Fruit fly (Drosophila melanogaster) whole organism, embryonic: ENCODE data around the gene hbt.
A peak's percentile ranks its signal among the peaks of the same experiment; 100 is the strongest.

Source experiments
- CG10462 ChIP-seq: fragments of 200-800 bp; sonication (Bioruptor generic); optimal IDR thresholded peaks from 2 replicates; lab custom pipeline; 2016; ENCODE audit warnings: missing biosample characterization, missing genetic modification characterization
- CG10565 ChIP-seq: fragments of 200-800 bp; sonication (Bioruptor generic); optimal IDR thresholded peaks from 3 replicates; lab custom pipeline; 2016; ENCODE audit warnings: missing biosample characterization, mild to moderate bottlenecking, missing genetic modification characterization
- CG13296 ChIP-seq: fragments of 200-800 bp; sonication (Bioruptor generic); optimal IDR thresholded peaks from 3 replicates; lab custom pipeline; 2018; ENCODE audit warnings: missing biosample characterization, mild to moderate bottlenecking, missing genetic modification characterization
- CG15269 ChIP-seq: fragments of 200-800 bp; sonication (Bioruptor generic); optimal IDR thresholded peaks from 2 replicates; lab custom pipeline; 2018; ENCODE audit warnings: missing biosample characterization, mild to moderate bottlenecking, missing genetic modification characterization, moderate library complexity
- CG16815 ChIP-seq: fragments of 200-800 bp; sonication (Bioruptor generic); optimal IDR thresholded peaks from 3 replicates; lab custom pipeline; 2017; ENCODE audit warnings: missing biosample characterization, mild to moderate bottlenecking, missing genetic modification characterization
- CG17361 ChIP-seq: fragments of 200-800 bp; sonication (Bioruptor generic); IDR thresholded peaks from 3 replicates; pipeline ENCODE4 v1.3.6; 2022; ENCODE audit warnings: missing biosample characterization, missing genetic modification characterization
- CG18764 ChIP-seq: fragments of 200-800 bp; sonication (Bioruptor generic); optimal IDR thresholded peaks from 3 replicates; lab custom pipeline; 2016; ENCODE audit warnings: missing biosample characterization, missing genetic modification characterization
- CG2875 ChIP-seq: fragments of 200-800 bp; sonication (Bioruptor generic); optimal IDR thresholded peaks from 2 replicates; lab custom pipeline; 2017; ENCODE audit warnings: missing biosample characterization, mild to moderate bottlenecking, missing genetic modification characterization, missing genetic modification reagents
- CG30403 ChIP-seq: fragments of 200-800 bp; sonication (Bioruptor generic); optimal IDR thresholded peaks from 3 replicates; lab custom pipeline; 2016; ENCODE audit warnings: missing biosample characterization, missing genetic modification characterization
- CG32767 ChIP-seq: fragments of 200-800 bp; sonication (Bioruptor generic); IDR thresholded peaks from 2 replicates; pipeline ENCODE4 v1.3.6; 2022; ENCODE audit warnings: missing biosample characterization, missing genetic modification characterization
- CG32772 ChIP-seq: fragments of 200-800 bp; sonication (Bioruptor generic); IDR thresholded peaks from 2 replicates; pipeline ENCODE4 v1.3.6; 2022; ENCODE audit warnings: missing biosample characterization, missing genetic modification characterization
- CG3838 ChIP-seq: fragments of 200-800 bp; sonication (Bioruptor generic); optimal IDR thresholded peaks from 3 replicates; lab custom pipeline; 2016; ENCODE audit warnings: missing biosample characterization, missing genetic modification characterization
- CG4424 ChIP-seq: fragments of 200-800 bp; sonication (Bioruptor generic); optimal IDR thresholded peaks from 3 replicates; lab custom pipeline; 2016; ENCODE audit warnings: missing biosample characterization, missing genetic modification characterization
- CG5953 ChIP-seq: fragments of 200-800 bp; sonication (Bioruptor generic); IDR thresholded peaks from 2 replicates; pipeline ENCODE4 v1.3.6; 2022; ENCODE audit warnings: missing biosample characterization, missing genetic modification characterization
- CG7271 ChIP-seq: fragments of 200-800 bp; sonication (Bioruptor generic); optimal IDR thresholded peaks from 2 replicates; lab custom pipeline; 2018; ENCODE audit warnings: missing biosample characterization, mild to moderate bottlenecking, missing genetic modification characterization, moderate library complexity
- CG7372 ChIP-seq: fragments of 200-800 bp; sonication (Bioruptor generic); IDR thresholded peaks from 2 replicates; pipeline ENCODE4 v1.3.6; 2022; ENCODE audit warnings: missing biosample characterization, missing genetic modification characterization
- CG8089 ChIP-seq: fragments of 200-800 bp; sonication (Bioruptor generic); optimal IDR thresholded peaks from 3 replicates; lab custom pipeline; 2016; ENCODE audit warnings: missing biosample characterization, missing genetic modification characterization
- CG8478 ChIP-seq: fragments of >200 bp; optimal IDR thresholded peaks from 2 replicates; lab custom pipeline; 2018
- D19A ChIP-seq: fragments of 200-800 bp; optimal IDR thresholded peaks from 3 replicates; lab custom pipeline; 2019; ENCODE audit warnings: missing biosample characterization, mild to moderate bottlenecking, missing genetic modification characterization, moderate library complexity
- Dfd ChIP-seq, 2 experiments: fragments of >200 bp; optimal IDR thresholded peaks; 2 replicates each; lab custom pipeline; 2017; ENCODE audit warnings: missing biosample characterization in 2 of 2, missing genetic modification characterization in 2 of 2
- Dref ChIP-seq: fragments of 200-800 bp; sonication (Bioruptor generic); IDR thresholded peaks from 2 replicates; pipeline ENCODE4 v1.3.6; 2022; ENCODE audit warnings: missing biosample characterization, missing genetic modification characterization
- HmgZ ChIP-seq: fragments of 200-800 bp; sonication (Bioruptor generic); optimal IDR thresholded peaks from 2 replicates; lab custom pipeline; 2018; ENCODE audit warnings: missing biosample characterization, mild to moderate bottlenecking, missing genetic modification characterization
- MESR4 ChIP-seq: fragments of 200-800 bp; sonication (Bioruptor generic); optimal IDR thresholded peaks from 2 replicates; lab custom pipeline; 2018; ENCODE audit warnings: missing biosample characterization, mild to moderate bottlenecking, missing genetic modification characterization, moderate library complexity
- Mes4 ChIP-seq: fragments of 200-800 bp; sonication (Bioruptor generic); optimal IDR thresholded peaks from 2 replicates; lab custom pipeline; 2016; ENCODE audit warnings: missing biosample characterization, missing genetic modification characterization
- NC2α ChIP-seq: fragments of 200-800 bp; sonication (Bioruptor generic); optimal IDR thresholded peaks from 2 replicates; lab custom pipeline; 2016; ENCODE audit warnings: missing biosample characterization, missing genetic modification characterization
- Nf-YA ChIP-seq: fragments of 200-800 bp; sonication (Bioruptor generic); IDR thresholded peaks from 2 replicates; pipeline ENCODE4 v1.3.6; 2022; ENCODE audit warnings: missing biosample characterization, missing genetic modification characterization
- Sry-β ChIP-seq: fragments of 200-800 bp; sonication (Bioruptor generic); optimal IDR thresholded peaks from 2 replicates; lab custom pipeline; 2018; ENCODE audit warnings: missing biosample characterization, mild to moderate bottlenecking, missing genetic modification characterization, moderate library complexity
- Sry-δ ChIP-seq: fragments of 200-800 bp; sonication (Bioruptor generic); optimal IDR thresholded peaks from 2 replicates; lab custom pipeline; 2016; ENCODE audit warnings: missing biosample characterization, missing genetic modification characterization
- TFAM ChIP-seq: fragments of 200-800 bp; sonication (Bioruptor generic); optimal IDR thresholded peaks from 2 replicates; lab custom pipeline; 2017; ENCODE audit warnings: missing biosample characterization, missing genetic modification characterization, inconsistent platforms
- bab2 ChIP-seq: fragments of 200-800 bp; sonication (Bioruptor generic); optimal IDR thresholded peaks from 2 replicates; lab custom pipeline; 2016; ENCODE audit warnings: missing biosample characterization, missing genetic modification characterization
- bcd ChIP-seq: fragments of 200-800 bp; sonication (Bioruptor generic); optimal IDR thresholded peaks from 2 replicates; lab custom pipeline; 2017; ENCODE audit warnings: missing biosample characterization, mild to moderate bottlenecking, missing genetic modification characterization
- crp ChIP-seq, 2 experiments: fragments of 200-800 bp; sonication (Bioruptor generic); optimal IDR thresholded peaks; 2 replicates in 1 of 2; 3 replicates in 1 of 2; lab custom pipeline; 2017; ENCODE audit warnings: missing biosample characterization in 2 of 2, missing genetic modification characterization in 2 of 2, mild to moderate bottlenecking in 1 of 2, moderate library complexity in 1 of 2
- disco-r ChIP-seq: fragments of 200-800 bp; sonication (Bioruptor generic); optimal IDR thresholded peaks from 2 replicates; lab custom pipeline; 2016; ENCODE audit warnings: missing biosample characterization, missing genetic modification characterization
- dmrt11E ChIP-seq: fragments of 200-800 bp; sonication (Bioruptor generic); optimal IDR thresholded peaks from 3 replicates; lab custom pipeline; 2018; ENCODE audit warnings: missing biosample characterization, mild to moderate bottlenecking, missing genetic modification characterization, moderate library complexity
- emc ChIP-seq: fragments of 200-800 bp; sonication (Bioruptor generic); optimal IDR thresholded peaks from 2 replicates; lab custom pipeline; 2016; ENCODE audit warnings: missing biosample characterization, missing genetic modification characterization
- gcm ChIP-seq: fragments of 200-800 bp; sonication (Bioruptor generic); optimal IDR thresholded peaks from 2 replicates; lab custom pipeline; 2019; ENCODE audit warnings: missing biosample characterization, mild to moderate bottlenecking, missing genetic modification characterization, moderate library complexity
- kni ChIP-seq: fragments of 200-800 bp; sonication (Bioruptor generic); optimal IDR thresholded peaks from 3 replicates; lab custom pipeline; 2017; ENCODE audit warnings: mild to moderate bottlenecking, missing biosample characterization, missing genetic modification reagents, missing genetic modification characterization
- knrl ChIP-seq: fragments of 200-800 bp; sonication (Bioruptor generic); IDR thresholded peaks from 3 replicates; pipeline ENCODE4 v1.3.6; 2022; ENCODE audit warnings: missing biosample characterization, missing genetic modification characterization; ENCODE audit not compliant: partially characterized antibody
- lmd ChIP-seq: fragments of 200-800 bp; sonication (Bioruptor generic); IDR thresholded peaks from 2 replicates; pipeline ENCODE4 v1.3.6; 2022; ENCODE audit warnings: missing biosample characterization, missing genetic modification characterization
- mam ChIP-seq: fragments of 200-800 bp; sonication (Bioruptor generic); optimal IDR thresholded peaks from 3 replicates; lab custom pipeline; 2016; ENCODE audit warnings: missing biosample characterization, missing genetic modification characterization
- pita ChIP-seq: fragments of 200-800 bp; sonication (Bioruptor generic); optimal IDR thresholded peaks from 2 replicates; lab custom pipeline; 2017; ENCODE audit warnings: missing biosample characterization, mild to moderate bottlenecking, missing genetic modification characterization
- run ChIP-seq: fragments of 200-800 bp; sonication (Bioruptor generic); optimal IDR thresholded peaks from 3 replicates; lab custom pipeline; 2018; ENCODE audit warnings: missing biosample characterization, mild to moderate bottlenecking, missing genetic modification characterization
- scrt ChIP-seq: fragments of 200-800 bp; sonication (Bioruptor generic); optimal IDR thresholded peaks from 2 replicates; lab custom pipeline; 2018; ENCODE audit warnings: missing biosample characterization, mild to moderate bottlenecking, missing genetic modification characterization, moderate library complexity
- shn ChIP-seq: fragments of 200-800 bp; sonication (Bioruptor generic); optimal IDR thresholded peaks from 3 replicates; lab custom pipeline; 2016; ENCODE audit warnings: missing biosample characterization, missing genetic modification characterization
- sug ChIP-seq: fragments of 200-800 bp; optimal IDR thresholded peaks from 2 replicates; lab custom pipeline; 2019; ENCODE audit warnings: missing biosample characterization, mild to moderate bottlenecking, missing genetic modification characterization, moderate library complexity
- tap ChIP-seq: fragments of 200-800 bp; optimal IDR thresholded peaks from 3 replicates; lab custom pipeline; 2019; ENCODE audit warnings: missing biosample characterization, mild to moderate bottlenecking, missing genetic modification characterization, moderate library complexity
- twi ChIP-seq: fragments of 200-800 bp; optimal IDR thresholded peaks from 2 replicates; lab custom pipeline; 2019; ENCODE audit warnings: missing biosample characterization, mild to moderate bottlenecking, missing genetic modification characterization, moderate library complexity
- yki ChIP-seq: fragments of >200 bp; optimal IDR thresholded peaks from 3 replicates; lab custom pipeline; 2018
- z ChIP-seq: fragments of 200-800 bp; sonication (Bioruptor generic); IDR thresholded peaks from 3 replicates; pipeline ENCODE4 v1.3.6; 2022; ENCODE audit warnings: missing biosample characterization, missing genetic modification characterization
- zfh1 ChIP-seq: fragments of 200-800 bp; sonication (Bioruptor generic); IDR thresholded peaks from 3 replicates; pipeline ENCODE4 v1.3.6; 2022; ENCODE audit warnings: missing biosample characterization, missing genetic modification characterization

The hbt gene

DNA sequence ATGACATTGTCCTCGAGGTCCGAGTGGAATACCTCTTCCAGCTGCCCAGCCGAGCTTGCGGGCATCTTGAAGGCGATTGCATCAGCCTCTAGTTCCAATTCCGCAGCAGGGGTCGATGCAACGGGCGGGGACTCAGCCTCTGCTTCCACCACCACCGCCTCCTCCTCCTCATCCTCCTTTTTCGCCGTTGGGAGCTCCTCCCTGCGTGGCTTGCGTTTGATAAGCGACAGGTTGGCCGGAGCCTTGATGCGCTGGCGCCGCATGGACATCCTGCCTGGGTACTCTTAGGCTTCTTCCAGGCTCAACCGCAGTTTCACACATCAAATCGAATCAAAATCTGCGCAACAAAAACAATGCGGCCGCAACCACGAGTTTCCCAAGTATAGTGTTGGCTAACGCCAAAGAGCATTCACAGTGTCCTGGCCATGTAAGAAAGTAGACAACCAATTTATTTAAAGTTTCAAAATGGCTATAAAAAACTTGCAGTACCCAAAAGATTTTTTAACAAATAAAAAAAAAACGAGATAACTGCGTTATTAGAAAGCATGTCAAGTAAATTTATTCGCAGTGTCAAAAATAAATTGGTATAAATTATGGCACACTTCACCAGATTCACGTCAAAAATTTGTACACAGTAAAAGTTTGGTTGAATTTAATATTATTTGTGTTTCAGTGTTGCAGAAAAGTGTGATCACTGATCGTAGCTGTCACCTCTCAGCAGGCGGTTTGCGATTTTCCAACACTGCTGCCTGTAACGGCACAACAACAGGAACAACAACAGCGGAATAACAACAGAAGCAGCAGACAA lies 42.7 kb upstream of the hbt start, which contains the start of the genes Bdp1 and CG6565 (continued):
- TF ChIP-seq CG17361 (peak; percentile 99), CG30403 (GFP tag; lab: Kevin White, UChicago) (peak; percentile 99), pita (GFP tag; lab: Kevin White, UChicago) (no peak), CG7271 (peak; percentile 75), Dref (GFP tag; lab: Robert Waterston, UW) (peak; percentile 26; the same call in 1 of the 2 replicates), MESR4 (GFP tag; lab: Kevin White, UChicago) (peak; percentile 79), Sry-δ (GFP tag; lab: Kevin White, UChicago) (peak; percentile 85), bcd (peak; percentile 98), sug (peak; percentile 95), CG10565 (GFP tag; lab: Kevin White, UChicago) (peak; percentile 94), CG16815 (GFP tag; lab: Kevin White, UChicago) (peak; percentile 99), CG4424 (GFP tag; lab: Kevin White, UChicago) (peak; percentile 99), yki (lab: Kevin White, UChicago) (no peak), kni (GFP tag; lab: Kevin White, UChicago) (peak; percentile 89), D19A (tag; lab: Kevin White, UChicago) (peak; percentile 86), CG32772 (GFP tag; lab: Robert Waterston, UW) (peak; percentile 96), knrl (peak; percentile 63), shn (GFP tag; lab: Kevin White, UChicago) (peak; percentile 99), CG7372 (GFP tag; lab: Robert Waterston, UW) (peak; percentile 96), Sry-β (GFP tag; lab: Kevin White, UChicago) (peak; percentile 88), crp (GFP tag; optimal IDR thresholded peaks at IDR 0.05; lab: Kevin White, UChicago) (peak; percentile 8 to 76), gcm (GFP tag; lab: Kevin White, UChicago) (peak; percentile 90), CG15269 (tag; lab: Kevin White, UChicago) (peak; percentile 96), CG8478 (no peak), HmgZ (tag; lab: Kevin White, UChicago) (peak; percentile 97), Dfd (GFP tag; optimal IDR thresholded peaks at IDR 0.05; lab: Kevin White, UChicago) (no peak), CG5953 (peak; percentile 76; the same call in 1 of the 2 replicates), scrt (GFP tag; lab: Kevin White, UChicago) (peak; percentile 86), CG3838 (GFP tag; lab: Kevin White, UChicago) (peak; percentile 95), CG2875 (GFP tag; lab: Kevin White, UChicago) (peak; percentile 93), TFAM (GFP tag; lab: Kevin White, UChicago) (peak; percentile 75), dmrt11E (tag; lab: Kevin White, UChicago) (peak; percentile 98), CG13296 (peak; percentile 95), mam (peak; percentile 99), NC2α (GFP tag; lab: Kevin White, UChicago) (peak; percentile 95), disco-r (peak; percentile 98), zfh1 (GFP tag; lab: Robert Waterston, UW) (peak; percentile 94), lmd (peak; percentile 98), CG10462 (GFP tag; lab: Kevin White, UChicago) (peak; percentile 98), z (0 out of 3 replicates have a peak, but pooled peaks have one; percentile 34), CG18764 (GFP tag; lab: Kevin White, UChicago) (peak; percentile 96), tap (peak; percentile 75), emc (GFP tag; lab: Kevin White, UChicago) (peak; percentile 93), twi (tag; lab: Kevin White, UChicago) (peak; percentile 94), run (tag; lab: Kevin White, UChicago) (peak; percentile 82), Nf-YA (GFP tag; lab: Robert Waterston, UW) (peak; percentile 80), CG8089 (GFP tag; lab: Kevin White, UChicago) (peak; percentile 98), bab2 (GFP tag; lab: Kevin White, UChicago) (peak; percentile 99), CG32767 (GFP tag; lab: Robert Waterston, UW) (peak; percentile 88), Mes4 (GFP tag; lab: Kevin White, UChicago) (peak; percentile 97)
